Worm (Caenorhabditis elegans) whole organism, early embryonic: ENCODE results near the gene ZK616.3.

Experiments used
- ama-1 ChIP-seq: fragments of 150-350 bp; optimal IDR thresholded peaks from 2 replicates; lab custom pipeline; 2014
- sea-1 ChIP-seq: fragments of 200-800 bp; sonication (Bioruptor generic); conservative IDR thresholded peaks from 2 replicates; pipeline ENCODE4 v1.3.6; 2022; ENCODE audit warnings: missing genetic modification characterization, missing compliant biosample characterization

DNA sequence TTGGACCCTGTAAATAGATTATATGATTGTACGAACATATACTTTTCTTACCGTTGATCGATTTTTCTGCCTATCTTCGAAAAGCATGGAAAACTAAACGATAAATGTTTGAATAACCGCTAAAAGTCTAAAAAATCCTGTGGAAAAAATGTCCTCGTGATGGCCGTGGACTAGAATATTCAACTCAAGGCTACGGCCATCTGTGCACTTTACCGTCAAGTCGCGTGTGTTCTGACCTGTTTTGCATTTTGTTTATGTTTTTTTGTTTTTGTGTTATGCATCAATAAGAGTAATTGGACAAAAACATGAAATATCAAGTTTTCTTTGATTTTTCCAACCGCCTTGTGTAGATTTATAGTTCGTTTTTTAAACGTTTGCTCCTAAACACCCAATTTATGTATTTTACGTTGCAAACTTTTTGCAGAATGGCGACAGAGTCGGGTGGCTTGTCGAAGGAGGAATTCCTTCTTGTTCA, 32.7 kb upstream of the ZK616.3 start, which contains the start of the genes hda-6 and F41H10.4:
- no peak for TF ChIP-seq ama-1 (lab: Kevin White, UChicago)
- no peak for TF ChIP-seq sea-1 (GFP tag; lab: Robert Waterston, UW)
